Worm (Caenorhabditis elegans): ENCODE data around the gene fipr-11.

The fipr-11 gene

DNA sequence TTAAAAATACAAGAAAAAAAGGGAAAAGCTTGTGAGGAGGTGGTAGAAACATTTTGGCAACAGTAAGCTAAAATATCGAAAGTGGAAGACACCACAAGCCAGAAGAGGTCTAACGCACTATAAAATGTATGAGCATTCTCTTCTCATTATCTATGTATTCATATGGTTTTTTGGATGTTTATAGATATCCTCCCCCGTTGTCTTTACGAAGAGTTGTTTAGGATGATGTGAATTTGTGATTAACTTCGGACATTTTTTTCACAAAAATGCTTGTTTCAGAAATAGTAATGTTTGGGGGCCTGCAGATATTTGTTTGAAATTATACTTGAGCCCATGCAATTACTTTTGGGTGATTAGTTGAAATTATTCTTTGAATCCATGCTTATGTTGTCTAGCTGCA, 9.0 kb upstream of the fipr-11 start, which contains the start of gene mec-9:
Gene mec-9, minus strand, starts transcription at position 101 of the 400 bp plus-strand sequence.
- no peak for TF ChIP-seq unc-62 (GFP tag; optimal IDR thresholded peaks at IDR 0.05)

DNA sequence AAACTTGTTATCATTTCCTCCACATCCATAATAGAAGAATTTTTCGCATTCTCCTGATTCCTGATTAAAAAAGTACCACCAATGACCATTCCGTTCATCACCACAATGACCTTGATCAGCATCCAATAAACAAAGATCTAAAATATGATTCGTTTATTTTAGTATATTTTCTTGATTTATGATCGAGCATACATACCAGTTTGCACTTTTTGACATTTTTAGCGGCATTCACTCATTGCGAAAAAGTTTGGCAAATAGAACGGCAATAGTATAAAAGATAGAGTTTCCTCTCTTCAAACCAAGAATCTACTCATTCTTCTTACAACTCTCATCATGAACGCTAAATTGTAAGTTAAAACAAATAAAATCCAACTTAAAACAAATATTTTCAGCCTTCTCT, 7.8 kb upstream of the fipr-11 start, which contains the start of gene fipr-10:
Gene fipr-10, plus strand, starts transcription at position 301 of the 400 bp plus-strand sequence.
- no peak for TF ChIP-seq unc-62 (GFP tag; optimal IDR thresholded peaks at IDR 0.05)

DNA sequence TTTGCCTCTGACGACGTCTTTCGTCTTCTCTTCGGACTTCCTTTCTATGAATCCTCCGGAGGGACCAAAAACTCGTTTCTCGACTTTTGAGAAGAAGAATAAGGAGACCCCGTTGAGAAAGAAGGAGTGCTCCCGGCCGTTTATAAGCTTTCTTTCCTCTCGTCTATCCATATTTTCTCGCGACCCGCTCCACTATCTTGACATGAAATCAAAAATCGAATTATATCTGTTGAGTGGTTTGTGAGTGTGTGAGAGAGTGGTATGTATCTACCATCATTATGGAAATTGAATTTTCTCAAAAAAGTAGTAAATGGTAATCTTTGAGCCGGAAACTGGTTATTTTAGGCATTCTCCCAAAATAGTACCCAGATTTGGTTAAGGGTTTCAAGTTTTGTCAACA, 5.2 kb upstream of the fipr-11 start:
- no peak for TF ChIP-seq unc-62 (GFP tag; optimal IDR thresholded peaks at IDR 0.05)

DNA sequence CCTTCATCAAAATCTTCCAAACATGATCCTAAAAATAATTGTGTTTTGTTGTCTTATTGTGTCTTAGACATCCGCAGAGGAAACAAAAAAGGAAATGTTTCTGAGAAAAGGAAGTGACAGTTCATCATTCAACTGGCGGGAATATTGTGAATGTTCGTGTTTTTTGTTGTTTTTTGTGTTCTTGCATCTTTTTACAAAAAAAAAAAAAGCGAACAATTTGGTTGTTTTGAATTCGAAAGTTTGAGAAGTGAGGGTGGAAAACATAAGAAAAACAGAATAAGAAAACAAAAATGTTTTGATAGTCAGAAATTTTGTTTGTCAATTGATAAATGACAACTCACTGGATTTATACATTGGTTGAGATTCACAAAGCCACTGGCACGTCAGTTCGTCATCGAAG, 3.6 kb upstream of the fipr-11 start:
- TF ChIP-seq unc-62 (GFP tag; optimal IDR thresholded peaks at IDR 0.05) = no peak

DNA sequence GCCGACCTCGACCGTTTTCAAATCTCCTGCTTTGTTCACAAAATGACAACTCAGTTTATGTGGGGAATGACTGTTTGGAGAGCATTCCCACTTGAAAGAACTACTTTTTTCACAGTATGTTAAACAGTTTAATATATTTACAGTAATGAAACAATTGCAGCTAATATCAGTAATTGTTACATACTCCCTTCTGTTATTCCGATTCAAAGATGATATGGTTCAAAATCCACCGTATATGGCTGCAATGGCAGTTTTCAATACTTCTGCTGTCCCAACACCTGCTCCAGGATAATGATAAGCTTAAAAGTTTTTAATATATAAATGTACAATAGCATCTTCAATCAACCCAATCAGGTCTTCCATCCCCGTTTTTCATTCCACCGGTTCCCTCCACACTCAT, 1.2 kb upstream of the fipr-11 start:
- TF ChIP-seq unc-62 (GFP tag; optimal IDR thresholded peaks at IDR 0.05) = no peak

DNA sequence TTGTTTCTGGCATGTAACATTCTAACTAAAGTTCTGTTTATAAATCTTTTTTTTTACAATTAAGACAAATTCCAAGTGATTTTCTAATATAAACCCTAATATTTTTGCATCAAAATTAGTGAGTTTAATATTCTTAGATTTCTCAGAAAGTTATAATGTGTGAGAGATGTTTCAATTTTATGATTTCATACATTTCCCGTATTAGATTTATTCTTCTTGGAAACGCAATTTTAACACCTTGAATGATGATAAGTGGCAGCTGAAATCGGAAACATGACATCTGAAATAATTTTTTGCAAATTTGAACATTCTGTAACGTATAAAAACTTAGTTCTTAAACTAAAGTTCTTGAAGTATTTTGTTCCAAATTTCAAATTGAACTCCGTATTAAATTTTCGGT, 4.9 kb downstream of the fipr-11 start:
- TF ChIP-seq unc-62 (GFP tag; optimal IDR thresholded peaks at IDR 0.05) = no peak

DNA sequence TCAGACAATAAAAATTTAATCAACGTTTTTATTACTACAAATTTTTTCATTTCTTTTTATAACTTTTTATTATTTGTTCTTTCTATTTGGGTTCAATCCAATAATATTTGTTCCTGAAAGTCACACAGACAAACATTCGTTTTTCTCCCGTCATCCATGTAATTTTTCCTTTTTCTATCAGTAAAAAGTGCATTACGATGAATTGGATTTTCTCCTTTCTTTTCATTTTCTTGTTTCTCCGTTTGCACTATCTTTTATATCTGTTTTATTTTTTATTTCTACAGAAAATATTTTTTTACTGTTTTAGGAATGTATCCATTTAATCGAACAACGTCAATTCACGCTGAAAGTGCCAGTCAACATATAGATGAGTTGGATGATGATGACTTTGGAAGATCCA, 6.7 kb downstream of the fipr-11 start, which contains the start of gene egl-47:
Gene egl-47, plus strand, starts transcription at position 301 of the 400 bp plus-strand sequence.
- TF ChIP-seq unc-62 (GFP tag; optimal IDR thresholded peaks at IDR 0.05) = no peak

DNA sequence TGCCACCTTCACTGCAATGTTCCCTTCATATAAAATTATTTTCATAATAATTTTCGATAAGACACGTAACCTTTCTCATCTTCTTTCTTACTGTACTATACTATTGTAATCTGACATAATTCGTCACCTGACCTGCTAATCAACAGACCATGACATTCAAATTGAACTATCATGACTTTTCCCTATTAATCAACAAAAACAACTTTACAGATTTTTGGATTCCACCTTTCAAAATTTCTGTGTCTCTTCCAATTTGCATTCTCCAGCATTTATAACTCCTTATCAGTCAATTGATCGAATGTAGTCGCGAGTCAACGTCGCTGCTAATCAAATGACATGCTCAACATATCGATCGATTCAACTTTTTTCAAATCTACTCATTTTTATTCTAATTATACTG, 16.4 kb downstream of the fipr-11 start, which contains the start of gene fshr-1:
Gene fshr-1, plus strand, starts transcription at position 209 of the 400 bp plus-strand sequence.
- no peak for TF ChIP-seq unc-62 (GFP tag; optimal IDR thresholded peaks at IDR 0.05)

DNA sequence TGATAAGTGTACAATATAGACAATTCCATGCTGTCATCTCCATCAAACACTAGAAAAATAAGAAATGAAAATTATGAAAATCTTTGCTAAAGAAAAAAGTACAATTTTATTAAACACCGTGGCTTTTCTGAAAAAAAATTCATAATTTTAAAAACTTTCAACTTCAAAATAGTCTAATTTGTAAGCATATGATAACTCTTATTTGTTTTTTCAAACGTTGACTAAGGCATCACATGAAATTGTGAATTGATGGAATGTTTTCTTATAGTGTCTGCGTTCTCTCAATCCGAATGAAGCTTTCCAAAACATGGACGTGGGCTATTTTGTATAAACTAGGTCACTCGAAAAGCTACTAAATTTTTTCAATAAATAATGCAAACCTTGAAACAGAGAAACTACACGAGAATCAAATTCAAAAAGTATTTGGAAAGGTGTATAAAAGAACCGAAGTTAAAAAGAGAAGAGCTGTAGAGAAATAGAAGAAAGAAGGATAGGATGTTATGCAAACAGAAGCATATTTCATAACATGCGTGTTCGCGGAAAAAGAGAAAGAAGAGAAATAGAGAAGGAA, 20.0 kb downstream of the fipr-11 start, which contains the start of gene clp-9:
Gene clp-9, minus strand, starts transcription at position 51 of the 571 bp plus-strand sequence.
- no peak for TF ChIP-seq unc-62 (GFP tag; optimal IDR thresholded peaks at IDR 0.05)

DNA sequence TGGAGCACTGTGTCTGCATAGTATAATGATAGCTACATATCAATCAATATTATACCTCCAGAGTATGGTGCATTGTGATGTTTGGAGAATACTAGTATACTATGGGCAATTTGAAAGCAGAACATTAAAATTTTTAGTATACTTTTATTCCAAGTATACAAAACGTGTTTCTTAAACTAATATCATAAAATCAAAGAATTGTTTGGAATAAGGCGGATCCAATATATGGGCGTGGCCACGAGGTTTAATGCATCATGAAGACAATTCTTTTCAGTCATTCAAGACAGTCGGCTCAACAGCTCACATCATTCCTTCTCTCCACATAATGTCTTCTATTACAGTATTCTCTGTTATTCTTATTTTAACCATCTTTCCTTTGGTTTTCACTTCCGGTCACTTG, 26.1 kb downstream of the fipr-11 start, which contains the start of gene sdz-31:
Gene sdz-31, plus strand, starts transcription at position 301 of the 400 bp plus-strand sequence.
- no peak for TF ChIP-seq unc-62 (GFP tag; optimal IDR thresholded peaks at IDR 0.05)

DNA sequence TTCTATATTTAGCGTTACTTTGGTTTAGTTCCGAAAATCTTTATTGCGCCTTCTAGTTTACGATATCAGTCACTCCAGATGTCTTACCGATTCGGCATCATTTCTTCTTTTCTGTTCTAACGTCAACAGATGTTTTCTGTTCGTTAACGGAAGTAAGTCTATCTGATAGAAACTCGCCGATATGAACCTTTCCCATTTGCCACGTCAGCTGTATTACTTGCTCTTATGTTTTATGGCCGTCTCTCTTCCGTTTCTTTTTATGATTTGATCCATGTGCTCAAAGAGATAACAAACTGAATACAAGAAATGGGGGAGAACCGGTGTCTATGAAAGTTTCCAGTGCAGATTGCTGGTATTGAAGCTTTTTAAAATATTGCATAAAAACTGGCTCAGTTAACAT, 26.6 kb downstream of the fipr-11 start, which contains the start of gene srab-26:
Gene srab-26, minus strand, starts transcription at position 101 of the 400 bp plus-strand sequence.
- TF ChIP-seq unc-62 (GFP tag; optimal IDR thresholded peaks at IDR 0.05) = no peak

DNA sequence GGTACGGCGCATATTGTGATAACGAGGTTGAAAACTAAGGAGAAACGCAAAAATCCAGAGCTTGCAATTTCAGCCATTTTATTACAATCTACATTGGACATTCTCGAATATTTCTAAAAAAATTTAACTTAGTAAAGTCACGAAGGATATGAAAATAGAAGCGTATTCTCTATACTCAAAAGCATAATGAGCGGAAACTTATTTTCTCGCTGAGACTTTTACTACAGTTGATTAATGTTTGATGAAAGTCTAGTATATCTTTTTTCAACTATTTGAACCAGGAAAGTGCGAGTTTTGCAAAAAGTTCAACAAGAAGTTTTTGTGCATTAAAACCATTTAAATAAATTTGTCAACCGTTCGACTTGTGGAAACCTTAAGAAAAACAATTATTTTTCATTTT, 34.7 kb downstream of the fipr-11 start, which contains the start of gene srab-18:
Gene srab-18, minus strand, starts transcription at position 101 of the 400 bp plus-strand sequence.
- no peak for TF ChIP-seq unc-62 (GFP tag; optimal IDR thresholded peaks at IDR 0.05)

DNA sequence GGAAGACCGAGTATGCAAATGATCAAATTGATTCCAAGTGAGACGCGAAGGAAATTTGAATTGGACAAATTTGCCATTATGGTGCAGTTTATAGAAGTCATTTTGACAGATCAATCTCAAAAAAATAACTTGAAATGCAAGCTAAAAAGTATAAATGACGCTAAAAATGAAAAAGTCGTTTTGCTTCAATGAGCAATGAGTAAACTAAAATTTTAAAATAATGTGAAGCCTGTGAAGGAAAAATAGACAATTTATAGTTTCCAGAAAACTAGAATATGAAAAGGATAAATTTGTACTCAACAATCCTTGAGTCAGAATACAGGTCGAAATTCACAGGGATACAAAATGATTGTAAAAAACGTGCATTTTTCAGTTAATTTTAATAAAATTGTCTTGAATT, 37.7 kb downstream of the fipr-11 start, which contains the start of gene srab-17:
Gene srab-17, minus strand, starts transcription at position 101 of the 400 bp plus-strand sequence.
- TF ChIP-seq unc-62 (GFP tag; optimal IDR thresholded peaks at IDR 0.05) = no peak

DNA sequence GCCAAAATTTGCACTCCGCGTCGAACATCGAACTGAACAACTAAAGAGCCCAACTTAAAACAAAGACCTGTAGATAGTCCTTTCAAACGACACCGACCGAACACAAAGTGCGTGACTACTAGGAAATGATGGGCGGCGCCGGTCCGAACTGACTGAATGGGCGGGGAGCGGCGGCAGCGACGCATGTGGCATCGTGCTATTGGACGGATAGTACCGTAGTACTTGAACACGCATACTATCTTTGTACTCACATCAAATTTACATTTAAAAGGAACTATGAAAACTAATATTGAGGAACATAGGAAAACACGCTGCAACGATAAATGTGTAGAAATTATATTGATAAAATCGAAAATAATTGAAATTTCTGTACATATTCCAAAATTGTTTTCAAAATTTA, 45.7 kb downstream of the fipr-11 start:
- no peak for TF ChIP-seq unc-62 (GFP tag; optimal IDR thresholded peaks at IDR 0.05)

DNA sequence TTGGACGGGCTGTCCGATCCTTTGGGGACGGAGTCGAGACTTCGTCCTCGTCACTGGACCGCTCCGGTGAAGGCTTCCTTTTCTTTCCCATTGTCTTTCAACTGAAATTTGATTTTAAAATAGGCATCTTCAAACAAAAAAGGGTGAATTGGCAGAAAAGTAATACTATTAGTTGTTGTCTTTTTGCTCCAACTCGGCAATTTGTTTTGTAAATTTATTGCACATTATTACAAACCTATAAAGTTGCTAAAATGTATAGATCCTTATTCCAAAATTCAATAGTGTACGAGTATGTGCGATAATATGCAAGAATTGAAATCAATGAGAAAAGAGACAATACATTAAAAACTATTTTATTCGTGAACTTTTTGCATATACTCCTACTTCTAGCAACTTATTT, 46.2 kb downstream of the fipr-11 start, which contains the start of gene lsy-12:
Gene lsy-12, minus strand, starts transcription at position 101 of the 400 bp plus-strand sequence.
- no peak for TF ChIP-seq unc-62 (GFP tag; optimal IDR thresholded peaks at IDR 0.05)

DNA sequence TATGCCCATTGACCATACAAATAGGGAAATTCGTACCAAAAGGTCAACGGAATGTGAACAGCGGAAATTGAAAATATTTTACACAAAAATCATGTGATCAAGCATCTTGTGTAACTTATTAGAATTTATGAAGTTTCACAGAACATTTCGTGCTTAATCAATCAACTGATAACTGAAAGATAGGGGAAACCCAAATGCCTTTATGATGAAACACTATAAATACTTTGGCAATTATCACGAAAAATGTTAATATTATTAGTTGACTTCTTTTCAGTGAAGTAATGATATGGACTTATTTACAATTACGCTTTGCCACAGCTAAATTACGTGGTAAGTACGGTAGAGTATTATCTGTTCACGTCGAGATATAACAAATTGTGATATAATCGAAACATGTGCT, 49.0 kb downstream of the fipr-11 start:
- no peak for TF ChIP-seq unc-62 (GFP tag; optimal IDR thresholded peaks at IDR 0.05)

Data from whole organism, dauer.